Fruit fly (Drosophila melanogaster) whole organism, embryonic: ENCODE results near the gene Ror.
A peak's percentile ranks its signal among the peaks of the same experiment; 100 is the strongest.

ENCODE experiments used
- Bgb ChIP-seq: fragments of 200-800 bp; sonication (Bioruptor generic); IDR thresholded peaks from 2 replicates; pipeline ENCODE4 v1.3.6; 2022; ENCODE audit warnings: missing biosample characterization, missing genetic modification characterization; ENCODE audit not compliant: partially characterized antibody
- CG13287 ChIP-seq: fragments of 200-800 bp; sonication (Bioruptor generic); IDR thresholded peaks from 2 replicates; pipeline ENCODE4 v1.3.6; 2022; ENCODE audit warnings: missing biosample characterization, missing genetic modification characterization; ENCODE audit not compliant: partially characterized antibody
- CG1647 ChIP-seq: fragments of 200-800 bp; sonication (Bioruptor generic); optimal IDR thresholded peaks from 3 replicates; lab custom pipeline; 2016; ENCODE audit warnings: missing biosample characterization, missing genetic modification characterization
- CG17186 ChIP-seq: fragments of 200-800 bp; sonication (Bioruptor generic); optimal IDR thresholded peaks from 3 replicates; lab custom pipeline; 2017; ENCODE audit warnings: missing biosample characterization, missing genetic modification reagents, missing genetic modification characterization
- CG17361 ChIP-seq: fragments of 200-800 bp; sonication (Bioruptor generic); IDR thresholded peaks from 3 replicates; pipeline ENCODE4 v1.3.6; 2022; ENCODE audit warnings: missing biosample characterization, missing genetic modification characterization
- CG17802 ChIP-seq: fragments of 200-800 bp; sonication (Bioruptor generic); optimal IDR thresholded peaks from 2 replicates; lab custom pipeline; 2018; ENCODE audit warnings: missing biosample characterization, mild to moderate bottlenecking, missing genetic modification characterization, moderate library complexity
- CG2129 ChIP-seq: fragments of 200-800 bp; sonication (Bioruptor generic); IDR thresholded peaks from 2 replicates; pipeline ENCODE4 v1.3.6; 2022; ENCODE audit warnings: missing biosample characterization, missing genetic modification characterization; ENCODE audit not compliant: partially characterized antibody
- CG30020 ChIP-seq: fragments of 200-800 bp; optimal IDR thresholded peaks from 2 replicates; lab custom pipeline; 2019; ENCODE audit warnings: missing biosample characterization, mild to moderate bottlenecking, missing genetic modification characterization, moderate library complexity
- CG30431 ChIP-seq: fragments of 200-800 bp; sonication (Bioruptor generic); optimal IDR thresholded peaks from 2 replicates; lab custom pipeline; 2017; ENCODE audit warnings: missing biosample characterization, missing genetic modification characterization
- CG33213 ChIP-seq: fragments of 200-800 bp; sonication (Bioruptor generic); optimal IDR thresholded peaks from 3 replicates; lab custom pipeline; 2016; ENCODE audit warnings: missing biosample characterization, missing genetic modification characterization
- CG42726 ChIP-seq: fragments of 200-800 bp; sonication (Bioruptor generic); IDR thresholded peaks from 2 replicates; pipeline ENCODE4 v1.3.6; 2022; ENCODE audit warnings: missing biosample characterization, missing genetic modification characterization; ENCODE audit not compliant: partially characterized antibody
- CG7786 ChIP-seq: fragments of 200-800 bp; sonication (Bioruptor generic); optimal IDR thresholded peaks from 2 replicates; lab custom pipeline; 2016; ENCODE audit warnings: missing biosample characterization, missing genetic modification characterization
- CG7963 ChIP-seq: fragments of 200-800 bp; sonication (Bioruptor generic); IDR thresholded peaks from 3 replicates; pipeline ENCODE4 v1.3.6; 2022; ENCODE audit warnings: missing biosample characterization, missing genetic modification characterization; ENCODE audit not compliant: partially characterized antibody
- CG8359 ChIP-seq: fragments of 200-800 bp; sonication (Bioruptor generic); optimal IDR thresholded peaks from 2 replicates; lab custom pipeline; 2017; ENCODE audit warnings: missing biosample characterization, mild to moderate bottlenecking, missing genetic modification characterization, borderline replicate concordance
- CG8944 ChIP-seq: fragments of 200-800 bp; sonication (Bioruptor generic); optimal IDR thresholded peaks from 3 replicates; lab custom pipeline; 2016; ENCODE audit warnings: missing biosample characterization, missing genetic modification characterization
- CrebB ChIP-seq: fragments of 200-800 bp; sonication (Bioruptor generic); optimal IDR thresholded peaks from 3 replicates; lab custom pipeline; 2018; ENCODE audit warnings: missing biosample characterization, mild to moderate bottlenecking, missing genetic modification characterization
- Hmx ChIP-seq: fragments of 200-800 bp; sonication (Bioruptor generic); optimal IDR thresholded peaks from 2 replicates; lab custom pipeline; 2016; ENCODE audit warnings: missing biosample characterization, missing genetic modification characterization
- Kr ChIP-seq: fragments of 200-800 bp; sonication (Bioruptor generic); optimal IDR thresholded peaks from 2 replicates; lab custom pipeline; 2017; ENCODE audit warnings: missing biosample characterization, mild to moderate bottlenecking, missing genetic modification characterization
- Med ChIP-seq: fragments of 200-800 bp; sonication (Bioruptor generic); peaks from one replicate; lab custom pipeline; 2016; ENCODE audit warnings: missing biosample characterization, missing genetic modification characterization, mild to moderate bottlenecking, inconsistent platforms, moderate library complexity
- NC2β ChIP-seq: fragments of 200-800 bp; sonication (Bioruptor generic); optimal IDR thresholded peaks from 2 replicates; lab custom pipeline; 2016; ENCODE audit warnings: missing biosample characterization, missing genetic modification characterization
- Nf-YA ChIP-seq: fragments of 200-800 bp; sonication (Bioruptor generic); IDR thresholded peaks from 2 replicates; pipeline ENCODE4 v1.3.6; 2022; ENCODE audit warnings: missing biosample characterization, missing genetic modification characterization
- Optix ChIP-seq: fragments of 200-800 bp; sonication (Bioruptor generic); IDR thresholded peaks from 3 replicates; pipeline ENCODE4 v1.3.6; 2022; ENCODE audit warnings: missing biosample characterization, missing genetic modification characterization
- TFAM ChIP-seq: fragments of 200-800 bp; sonication (Bioruptor generic); optimal IDR thresholded peaks from 2 replicates; lab custom pipeline; 2017; ENCODE audit warnings: missing biosample characterization, missing genetic modification characterization, inconsistent platforms
- Taf1 ChIP-seq: fragments of 200-800 bp; sonication (Bioruptor generic); IDR thresholded peaks from 2 replicates; pipeline ENCODE4 v1.3.6; 2022; ENCODE audit warnings: missing biosample characterization, missing genetic modification characterization
- Trl ChIP-seq, 3 experiments: fragments of >200 bp in 2 of 3; fragments of 200-800 bp in 1 of 3; sonication (Bioruptor generic) in 1 of 3; optimal IDR thresholded peaks; 2 replicates in 1 of 3; 3 replicates in 2 of 3; lab custom pipeline; 2016 to 2017; ENCODE audit warnings: missing biosample characterization in 1 of 3, missing genetic modification characterization in 1 of 3
- Xrp1 ChIP-seq: fragments of 200-800 bp; sonication (Bioruptor generic); IDR thresholded peaks from 2 replicates; pipeline ENCODE4 v1.3.6; 2022; ENCODE audit warnings: missing biosample characterization, missing genetic modification characterization
- aop ChIP-seq: fragments of 200-800 bp; sonication (Bioruptor generic); IDR thresholded peaks from 2 replicates; pipeline ENCODE4 v1.3.6; 2022; ENCODE audit warnings: missing biosample characterization, missing genetic modification characterization
- ato ChIP-seq: fragments of 200-800 bp; sonication (Bioruptor generic); IDR thresholded peaks from 2 replicates; pipeline ENCODE4 v1.3.6; 2022; ENCODE audit warnings: missing biosample characterization, missing genetic modification characterization; ENCODE audit not compliant: partially characterized antibody
- bbx ChIP-seq: fragments of 200-800 bp; sonication (Bioruptor generic); IDR thresholded peaks from 2 replicates; pipeline ENCODE4 v1.3.6; 2022; ENCODE audit warnings: missing biosample characterization, missing genetic modification characterization; ENCODE audit not compliant: partially characterized antibody
- chif ChIP-seq, 2 experiments: fragments of 200-800 bp; sonication (Bioruptor generic); optimal IDR thresholded peaks; 3 replicates each; lab custom pipeline; 2016; ENCODE audit warnings: missing biosample characterization in 2 of 2, missing genetic modification characterization in 2 of 2
- dm ChIP-seq: fragments of 200-800 bp; sonication (Bioruptor generic); optimal IDR thresholded peaks from 3 replicates; lab custom pipeline; 2016; ENCODE audit warnings: missing biosample characterization, missing genetic modification characterization
- dmrt11E ChIP-seq: fragments of 200-800 bp; sonication (Bioruptor generic); optimal IDR thresholded peaks from 3 replicates; lab custom pipeline; 2018; ENCODE audit warnings: missing biosample characterization, mild to moderate bottlenecking, missing genetic modification characterization, moderate library complexity
- ham ChIP-seq: fragments of 200-800 bp; sonication (Bioruptor generic); IDR thresholded peaks from 2 replicates; pipeline ENCODE4 v1.3.6; 2022; ENCODE audit warnings: missing biosample characterization, missing genetic modification characterization
- lab ChIP-seq: fragments of 200-800 bp; sonication (Bioruptor generic); optimal IDR thresholded peaks from 3 replicates; lab custom pipeline; 2017; ENCODE audit warnings: missing biosample characterization, missing genetic modification characterization, mild to moderate bottlenecking, moderate library complexity, missing genetic modification reagents
- nmo ChIP-seq: fragments of 200-800 bp; sonication (Bioruptor generic); optimal IDR thresholded peaks from 2 replicates; lab custom pipeline; 2018; ENCODE audit warnings: missing biosample characterization, mild to moderate bottlenecking, missing genetic modification characterization, moderate library complexity
- pzg ChIP-seq: fragments of 200-800 bp; sonication (Bioruptor generic); optimal IDR thresholded peaks from 3 replicates; lab custom pipeline; 2018; ENCODE audit warnings: missing biosample characterization, mild to moderate bottlenecking, missing genetic modification characterization, moderate library complexity
- sisA ChIP-seq: fragments of 200-800 bp; sonication (Bioruptor generic); IDR thresholded peaks from 2 replicates; pipeline ENCODE4 v1.3.6; 2022; ENCODE audit warnings: missing biosample characterization, missing genetic modification characterization
- sqz ChIP-seq: fragments of 200-800 bp; sonication (Bioruptor generic); optimal IDR thresholded peaks from 3 replicates; lab custom pipeline; 2018; ENCODE audit warnings: missing biosample characterization, mild to moderate bottlenecking, missing genetic modification characterization
- stwl ChIP-seq: fragments of 200-800 bp; sonication (Bioruptor generic); optimal IDR thresholded peaks from 3 replicates; lab custom pipeline; 2018; ENCODE audit warnings: missing biosample characterization, mild to moderate bottlenecking, missing genetic modification characterization, moderate library complexity
- sug ChIP-seq: fragments of 200-800 bp; optimal IDR thresholded peaks from 2 replicates; lab custom pipeline; 2019; ENCODE audit warnings: missing biosample characterization, mild to moderate bottlenecking, missing genetic modification characterization, moderate library complexity
- tgo ChIP-seq: fragments of 200-800 bp; sonication (Bioruptor generic); IDR thresholded peaks from 3 replicates; pipeline ENCODE4 v1.3.6; 2022; ENCODE audit warnings: missing biosample characterization, missing genetic modification characterization
- toy ChIP-seq: fragments of 200-800 bp; sonication (Bioruptor generic); IDR thresholded peaks from 2 replicates; pipeline ENCODE4 v1.3.6; 2022; ENCODE audit warnings: missing biosample characterization, missing genetic modification characterization
- vvl ChIP-seq: fragments of 200-800 bp; sonication (Bioruptor generic); IDR thresholded peaks from 2 replicates; pipeline ENCODE4 v1.3.6; 2022; ENCODE audit warnings: missing biosample characterization, missing genetic modification characterization
- wdn ChIP-seq: fragments of 200-800 bp; sonication (Bioruptor generic); IDR thresholded peaks from 2 replicates; pipeline ENCODE4 v1.3.6; 2022; ENCODE audit warnings: missing biosample characterization, missing genetic modification characterization
- wek ChIP-seq: fragments of 200-800 bp; sonication (Bioruptor generic); optimal IDR thresholded peaks from 3 replicates; lab custom pipeline; 2018; ENCODE audit warnings: missing biosample characterization, mild to moderate bottlenecking, missing genetic modification characterization, moderate library complexity
- zfh2 ChIP-seq: fragments of 200-800 bp; sonication (Bioruptor generic); optimal IDR thresholded peaks from 2 replicates; lab custom pipeline; 2016; ENCODE audit warnings: missing biosample characterization, missing genetic modification characterization

Gene Ror

DNA sequence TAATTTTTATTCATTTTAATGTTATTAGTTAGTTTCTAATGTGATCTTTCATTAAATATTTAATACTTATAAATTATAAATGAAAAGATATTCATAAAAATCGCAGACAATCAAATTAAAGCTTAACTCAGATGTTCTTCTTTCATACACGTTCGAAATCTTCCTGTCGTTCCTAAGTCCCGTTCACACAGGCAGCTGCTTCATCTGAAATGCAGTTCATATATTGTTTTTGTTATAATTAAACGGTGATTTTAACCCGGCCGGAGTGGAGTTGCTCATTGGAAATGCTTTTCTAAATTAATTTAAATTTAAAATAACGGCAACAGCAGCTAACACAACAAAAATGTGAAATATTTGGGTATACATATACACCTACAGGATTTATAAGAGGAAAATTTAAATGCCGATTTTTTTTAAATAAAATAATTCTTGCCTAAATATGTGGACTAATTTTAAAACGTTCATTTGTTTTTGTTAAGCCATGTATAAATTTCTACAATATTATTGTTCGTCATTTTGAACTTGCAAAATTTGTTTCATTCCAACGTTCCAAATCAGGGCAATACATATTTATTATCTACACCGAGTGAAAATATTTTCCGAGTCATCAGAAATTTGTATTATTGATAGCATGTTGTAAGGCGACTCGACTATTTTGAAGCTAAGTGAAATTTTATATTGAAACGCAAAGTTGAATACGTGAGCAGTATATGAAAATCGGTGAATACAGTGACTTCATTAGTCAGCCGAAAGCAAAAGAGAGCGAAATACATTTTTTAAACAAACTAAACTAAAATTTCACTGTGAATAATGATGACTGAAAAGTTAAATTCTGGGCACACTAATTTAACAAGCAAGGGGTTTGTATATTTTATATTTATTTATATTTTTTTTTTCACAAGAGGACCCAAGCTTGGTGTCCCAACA lies 12.7 kb upstream of the Ror start, which contains the start of gene me31B (continued):
- TF ChIP-seq Med (peak; percentile 27), CG8944 (GFP tag; lab: Kevin White, UChicago) (no peak), CG8359 (GFP tag; lab: Kevin White, UChicago) (peak; percentile 3), CG17361 (GFP tag; lab: Robert Waterston, UW) (peak; percentile 70; the same call in 1 of the 3 replicates), nmo (GFP tag; lab: Kevin White, UChicago) (peak; percentile 61), dmrt11E (peak; percentile 14)

DNA sequence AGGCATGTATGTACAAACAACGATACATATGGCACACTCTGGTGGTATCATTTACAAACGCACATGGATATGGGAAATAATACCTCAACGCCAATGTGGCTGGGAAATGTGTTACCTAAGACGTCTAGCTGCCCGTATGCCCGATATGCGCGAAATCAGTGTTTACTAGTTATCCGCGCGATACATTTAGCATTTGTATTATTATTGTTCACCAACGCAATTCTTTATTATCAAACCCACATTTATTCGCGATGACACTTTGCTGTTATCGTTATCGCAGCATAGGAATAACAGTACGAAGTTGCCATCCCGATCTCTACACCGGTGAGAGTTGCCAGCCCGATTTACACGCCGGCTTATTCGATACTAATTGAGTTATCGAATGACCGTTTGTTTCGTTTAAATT lies 4.9 kb upstream of the Ror start, which contains the start of gene chico:
Gene chico, minus strand, starts transcription at position 294 of the 406 bp plus-strand sequence.
- TF ChIP-seq Bgb (GFP tag; lab: Robert Waterston, UW) (peak; percentile 77), ato (GFP tag; lab: Robert Waterston, UW) (peak; percentile 55; the same call in 1 of the 2 replicates), CG30431 (GFP tag; lab: Kevin White, UChicago) (no peak), CG30020 (tag; lab: Kevin White, UChicago) (peak; percentile 91), CG13287 (GFP tag; lab: Robert Waterston, UW) (peak; percentile 60), CG7963 (peak; percentile 26; the same call in 2 of the 3 replicates), zfh2 (no peak), NC2β (peak; percentile 15), sqz (no peak), Kr (GFP tag; lab: Kevin White, UChicago) (no peak), Taf1 (GFP tag; lab: Robert Waterston, UW) (no peak), sug (tag; lab: Kevin White, UChicago) (peak; percentile 50), Optix (GFP tag; lab: Robert Waterston, UW) (no peak), Nf-YA (GFP tag; lab: Robert Waterston, UW) (no peak), bbx (GFP tag; lab: Robert Waterston, UW) (peak; percentile 74), wdn (GFP tag; lab: Robert Waterston, UW) (no peak), TFAM (no peak), aop (GFP tag; lab: Robert Waterston, UW) (no peak), Hmx (GFP tag; lab: Kevin White, UChicago) (no peak), CG42726 (GFP tag; lab: Robert Waterston, UW) (peak; percentile 35; the same call in 1 of the 2 replicates), CG17186 (peak; percentile 17), tgo (GFP tag; lab: Robert Waterston, UW) (no peak), pzg (GFP tag; lab: Kevin White, UChicago) (peak; percentile 97), ham (GFP tag; lab: Robert Waterston, UW) (no peak), sisA (GFP tag; lab: Robert Waterston, UW) (no peak), CG17802 (tag; lab: Kevin White, UChicago) (no peak), chif (GFP tag; optimal IDR thresholded peaks at IDR 0.05; lab: Kevin White, UChicago) (no peak), CG7786 (GFP tag; lab: Kevin White, UChicago) (no peak), lab (GFP tag; lab: Kevin White, UChicago) (no peak), Xrp1 (GFP tag; lab: Robert Waterston, UW) (no peak), CG1647 (GFP tag; lab: Kevin White, UChicago) (no peak), wek (GFP tag; lab: Kevin White, UChicago) (peak; percentile 4), Med (peak; percentile 83), CG2129 (no peak), toy (GFP tag; lab: Robert Waterston, UW) (no peak), CG33213 (GFP tag; lab: Kevin White, UChicago) (peak; percentile 48), stwl (peak; percentile 97), vvl (GFP tag; lab: Robert Waterston, UW) (no peak), CrebB (tag; lab: Kevin White, UChicago) (no peak), dm (GFP tag; lab: Kevin White, UChicago) (peak; percentile 48), Trl (optimal IDR thresholded peaks at IDR 0.05; lab: Kevin White, UChicago) (no peak), Trl (GFP tag; optimal IDR thresholded peaks at IDR 0.05; lab: Kevin White, UChicago) (no peak)
